Worm (Caenorhabditis elegans) whole organism, L3 larva: ENCODE results near the gene elp-1.

Experiments
- R02D3.7 ChIP-seq: fragments of 150-350 bp; optimal IDR thresholded peaks from 2 replicates; lab custom pipeline; 2014; ENCODE audit warnings: missing biosample characterization, missing genetic modification characterization
- ZK546.5 ChIP-seq: sonication (generic microtip); optimal IDR thresholded peaks from 2 replicates; lab custom pipeline; 2017; ENCODE audit warnings: missing biosample characterization, missing genetic modification characterization
- aly-2 ChIP-seq: fragments of 150-350 bp; optimal IDR thresholded peaks from 2 replicates; lab custom pipeline; 2014; ENCODE audit warnings: missing biosample characterization, missing genetic modification characterization
- ama-1 ChIP-seq: fragments of 150-350 bp; optimal IDR thresholded peaks from 2 replicates; lab custom pipeline; 2018
- ceh-16 ChIP-seq: sonication (generic microtip); optimal IDR thresholded peaks from 2 replicates; lab custom pipeline; 2017; ENCODE audit warnings: missing biosample characterization, missing genetic modification characterization
- ceh-28 ChIP-seq: fragments of 150-350 bp; optimal IDR thresholded peaks from 2 replicates; lab custom pipeline; 2014; ENCODE audit warnings: missing biosample characterization, missing genetic modification reagents, missing genetic modification characterization
- ceh-82 ChIP-seq: fragments of 150-350 bp; optimal IDR thresholded peaks from 2 replicates; lab custom pipeline; 2014; ENCODE audit warnings: missing biosample characterization, missing genetic modification characterization
- ceh-9 ChIP-seq: sonication (generic microtip); optimal IDR thresholded peaks from 2 replicates; lab custom pipeline; 2018; ENCODE audit warnings: missing biosample characterization, missing genetic modification characterization
- daf-12 ChIP-seq: fragments of 150-350 bp; optimal IDR thresholded peaks from 2 replicates; lab custom pipeline; 2014; ENCODE audit warnings: missing biosample characterization, missing genetic modification reagents, missing genetic modification characterization
- egl-27 ChIP-seq: sonication (generic microtip); optimal IDR thresholded peaks from 4 replicates; lab custom pipeline; 2017; ENCODE audit warnings: missing biosample characterization, missing genetic modification reagents, missing genetic modification characterization
- egl-5 ChIP-seq: fragments of 150-350 bp; optimal IDR thresholded peaks from 2 replicates; lab custom pipeline; 2017; ENCODE audit warnings: missing biosample characterization, missing genetic modification reagents, missing genetic modification characterization, inconsistent platforms
- elt-1 ChIP-seq: fragments of 150-350 bp; optimal IDR thresholded peaks from 2 replicates; lab custom pipeline; 2014; ENCODE audit warnings: missing biosample characterization, missing genetic modification characterization
- elt-2 ChIP-seq: sonication (generic microtip); optimal IDR thresholded peaks from 2 replicates; lab custom pipeline; 2016; ENCODE audit warnings: missing genetic modification reagents, mild to moderate bottlenecking, missing genetic modification characterization, missing compliant biosample characterization
- elt-3 ChIP-seq, 3 experiments: fragments of 150-350 bp in 1 of 3; sonication (generic microtip) in 2 of 3; optimal IDR thresholded peaks; 2 replicates in 2 of 3; 4 replicates in 1 of 3; lab custom pipeline; 2014 to 2017; ENCODE audit warnings: missing biosample characterization in 3 of 3, missing genetic modification characterization in 3 of 3
- eor-1 ChIP-seq, 2 experiments: fragments of 150-350 bp; optimal IDR thresholded peaks; 2 replicates each; lab custom pipeline; 2014 to 2018; ENCODE audit warnings: missing biosample characterization in 2 of 2, missing genetic modification characterization in 2 of 2
- fkh-10 ChIP-seq: sonication (generic microtip); optimal IDR thresholded peaks from 2 replicates; lab custom pipeline; 2017; ENCODE audit warnings: missing biosample characterization, missing genetic modification reagents, missing genetic modification characterization
- fkh-2 ChIP-seq: fragments of 150-350 bp; optimal IDR thresholded peaks from 2 replicates; lab custom pipeline; 2014; ENCODE audit warnings: missing biosample characterization, missing genetic modification reagents, missing genetic modification characterization
- hmg-11 ChIP-seq: sonication (generic microtip); optimal IDR thresholded peaks from 2 replicates; lab custom pipeline; 2016; ENCODE audit warnings: missing genetic modification characterization, missing compliant biosample characterization
- jun-1 ChIP-seq: fragments of 150-350 bp; optimal IDR thresholded peaks from 2 replicates; lab custom pipeline; 2014; ENCODE audit warnings: missing biosample characterization, missing genetic modification reagents, missing genetic modification characterization
- lin-15B ChIP-seq: fragments of 150-350 bp; optimal IDR thresholded peaks from 2 replicates; lab custom pipeline; 2014; ENCODE audit warnings: missing biosample characterization, missing genetic modification characterization
- lin-39 ChIP-seq: fragments of 150-350 bp; optimal IDR thresholded peaks from 2 replicates; lab custom pipeline; 2018; ENCODE audit warnings: missing biosample characterization, missing genetic modification reagents, missing genetic modification characterization
- lsy-12 ChIP-seq: sonication (generic microtip); optimal IDR thresholded peaks from 2 replicates; lab custom pipeline; 2016; ENCODE audit warnings: mild to moderate bottlenecking, missing genetic modification characterization, missing compliant biosample characterization
- mdl-1 ChIP-seq: fragments of 150-350 bp; optimal IDR thresholded peaks from 2 replicates; lab custom pipeline; 2014; ENCODE audit warnings: missing biosample characterization, missing genetic modification characterization
- mml-1 ChIP-seq: fragments of 150-350 bp; sonication (generic microtip); optimal IDR thresholded peaks from 3 replicates; lab custom pipeline; 2014; ENCODE audit warnings: missing biosample characterization, missing genetic modification characterization
- nfya-1 ChIP-seq: sonication (generic microtip); optimal IDR thresholded peaks from 2 replicates; lab custom pipeline; 2017; ENCODE audit warnings: missing genetic modification characterization, mild to moderate bottlenecking, missing compliant biosample characterization, antibody characterized with exemption, moderate library complexity; ENCODE audit not compliant: insufficient read depth
- nhr-11 ChIP-seq: fragments of 150-350 bp; optimal IDR thresholded peaks from 2 replicates; lab custom pipeline; 2014; ENCODE audit warnings: missing biosample characterization, missing genetic modification characterization
- nhr-12 ChIP-seq: fragments of 150-350 bp; optimal IDR thresholded peaks from 2 replicates; lab custom pipeline; 2014; ENCODE audit warnings: missing biosample characterization, missing genetic modification characterization
- nhr-23 ChIP-seq: fragments of 150-350 bp; optimal IDR thresholded peaks from 2 replicates; lab custom pipeline; 2014; ENCODE audit warnings: missing biosample characterization, missing genetic modification reagents, missing genetic modification characterization
- nhr-237 ChIP-seq: fragments of 150-350 bp; optimal IDR thresholded peaks from 2 replicates; lab custom pipeline; 2014; ENCODE audit warnings: missing biosample characterization, missing genetic modification characterization
- nhr-25 ChIP-seq: sonication (generic microtip); optimal IDR thresholded peaks from 2 replicates; lab custom pipeline; 2017; ENCODE audit warnings: missing biosample characterization, missing genetic modification characterization
- nhr-28 ChIP-seq: fragments of 150-350 bp; optimal IDR thresholded peaks from 2 replicates; lab custom pipeline; 2014; ENCODE audit warnings: missing biosample characterization, missing genetic modification characterization
- nhr-43 ChIP-seq: sonication (generic microtip); optimal IDR thresholded peaks from 2 replicates; lab custom pipeline; 2016; ENCODE audit warnings: mild to moderate bottlenecking, missing genetic modification characterization, missing compliant biosample characterization; ENCODE audit not compliant: poor library complexity, severe bottlenecking
- nhr-67 ChIP-seq: fragments of 150-350 bp; optimal IDR thresholded peaks from 2 replicates; lab custom pipeline; 2014; ENCODE audit warnings: missing biosample characterization, missing genetic modification characterization
- nhr-76 ChIP-seq: fragments of 150-350 bp; sonication (generic microtip); optimal IDR thresholded peaks from 5 replicates; lab custom pipeline; 2014; ENCODE audit warnings: missing biosample characterization, missing genetic modification characterization
- nhr-77 ChIP-seq: fragments of 150-350 bp; optimal IDR thresholded peaks from 2 replicates; lab custom pipeline; 2014; ENCODE audit warnings: missing biosample characterization, missing genetic modification characterization
- pha-4 ChIP-seq: fragments of 150-350 bp; optimal IDR thresholded peaks from 2 replicates; lab custom pipeline; 2014; ENCODE audit warnings: missing biosample characterization, missing genetic modification reagents, missing genetic modification characterization
- pqm-1 ChIP-seq: fragments of 150-350 bp; optimal IDR thresholded peaks from 2 replicates; lab custom pipeline; 2017; ENCODE audit warnings: missing biosample characterization, missing genetic modification characterization, inconsistent platforms
- sea-2 ChIP-seq: fragments of 150-350 bp; sonication (generic microtip); optimal IDR thresholded peaks from 4 replicates; lab custom pipeline; 2014; ENCODE audit warnings: missing biosample characterization, missing genetic modification reagents, missing genetic modification characterization
- skn-1 ChIP-seq: fragments of 150-350 bp; optimal IDR thresholded peaks from 2 replicates; lab custom pipeline; 2014; ENCODE audit warnings: missing biosample characterization, missing genetic modification characterization
- snpc-4 ChIP-seq: fragments of 150-350 bp; optimal IDR thresholded peaks from 2 replicates; lab custom pipeline; 2014; ENCODE audit warnings: missing biosample characterization, missing genetic modification characterization
- tbx-2 ChIP-seq: sonication (generic microtip); optimal IDR thresholded peaks from 2 replicates; lab custom pipeline; 2016; ENCODE audit warnings: mild to moderate bottlenecking, missing genetic modification characterization, missing compliant biosample characterization
- unc-39 ChIP-seq: sonication (generic microtip); optimal IDR thresholded peaks from 4 replicates; lab custom pipeline; 2017; ENCODE audit warnings: missing biosample characterization, missing genetic modification characterization
- unc-62 ChIP-seq: fragments of 150-350 bp; sonication (generic microtip); optimal IDR thresholded peaks from 4 replicates; lab custom pipeline; 2014; ENCODE audit warnings: missing biosample characterization, missing genetic modification reagents, missing genetic modification characterization
- zag-1 ChIP-seq: fragments of 150-350 bp; optimal IDR thresholded peaks from 2 replicates; lab custom pipeline; 2014; ENCODE audit warnings: missing biosample characterization, missing genetic modification characterization
- ztf-11 ChIP-seq: fragments of 150-350 bp; optimal IDR thresholded peaks from 2 replicates; lab custom pipeline; 2014; ENCODE audit warnings: missing biosample characterization, missing genetic modification characterization

elp-1 gene

DNA sequence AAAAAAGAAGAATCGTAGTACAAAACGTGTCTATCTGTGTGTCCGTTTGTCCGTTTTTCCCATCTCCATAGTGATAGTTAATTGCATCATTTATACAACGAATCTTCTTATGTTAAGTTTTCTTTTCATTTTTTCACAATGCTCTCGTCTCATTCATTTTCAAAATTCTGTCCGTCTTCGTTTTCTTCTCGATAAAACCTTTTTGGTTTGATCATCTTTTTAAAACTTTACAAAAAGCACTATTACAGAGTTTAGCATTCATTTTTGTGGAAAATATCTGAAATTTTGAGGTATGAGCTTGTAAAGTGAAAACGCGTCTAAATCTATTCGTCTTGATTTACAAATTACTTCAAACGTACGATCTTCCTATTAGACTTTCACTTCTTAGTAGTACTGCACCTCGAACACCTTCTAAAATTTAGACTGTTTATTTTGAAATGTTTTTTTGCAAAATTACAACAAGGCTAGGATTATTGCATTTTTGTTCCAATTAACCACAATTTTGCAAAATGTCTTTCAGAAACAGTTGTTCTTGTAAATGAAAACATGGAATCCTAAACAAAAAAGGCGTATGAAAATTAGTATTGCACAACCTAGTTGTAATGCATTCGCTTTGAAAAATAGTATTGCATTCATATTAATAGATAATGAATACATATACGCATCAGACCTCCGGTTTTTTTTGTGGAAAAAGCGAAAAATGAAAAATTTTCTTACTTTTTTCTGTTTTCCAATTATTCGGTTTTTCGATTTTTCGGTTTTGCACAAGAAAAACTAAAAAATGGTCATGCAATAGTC lies 15.3 kb upstream of the elp-1 start:
- TF ChIP-seq elt-2 (tag; lab: Kevin White, UChicago) (peak; percentile 29), skn-1 (tag; lab: Kevin White, UChicago) (no peak), R02D3.7 (tag; lab: Kevin White, UChicago) (no peak), nhr-77 (tag; lab: Kevin White, UChicago) (no peak), ama-1 (lab: Kevin White, UChicago) (peak; percentile 1), snpc-4 (tag; lab: Kevin White, UChicago) (no peak), ceh-16 (tag; lab: Kevin White, UChicago) (no peak), unc-62 (GFP tag; lab: Kevin White, UChicago) (no peak), nfya-1 (tag; lab: Kevin White, UChicago) (no peak), nhr-12 (tag; lab: Kevin White, UChicago) (no peak), aly-2 (tag; lab: Kevin White, UChicago) (peak; percentile 53), nhr-25 (no peak), jun-1 (no peak), mdl-1 (tag; lab: Kevin White, UChicago) (no peak), pha-4 (no peak), nhr-43 (no peak), nhr-237 (tag; lab: Kevin White, UChicago) (no peak), ceh-28 (tag; lab: Kevin White, UChicago) (peak; percentile 37), tbx-2 (no peak), unc-39 (tag; lab: Kevin White, UChicago) (no peak), nhr-11 (tag; lab: Kevin White, UChicago) (no peak)
- TF ChIP-seq, all 47 proteins: peak for 4

- TF ChIP-seq R02D3.7 (tag; lab: Kevin White, UChicago) (no peak), nhr-77 (tag; lab: Kevin White, UChicago) (no peak), fkh-10 (no peak), ama-1 (lab: Kevin White, UChicago) (no peak)
- TF ChIP-seq, all 47 proteins: peak for 0
Observed at ce11 chrV:20783642-20784041, 13.7 kb upstream of the elp-1 start.

ce11 chrV:20782188-20782587 lies 12.2 kb upstream of the elp-1 start:
- no peak for TF ChIP-seq ceh-9
- no peak for TF ChIP-seq ztf-11 (tag; lab: Kevin White, UChicago)
- TF ChIP-seq eor-1 (tag; optimal IDR thresholded peaks at IDR 0.05; lab: Kevin White, UChicago), result no peak
- no peak for TF ChIP-seq daf-12
- TF ChIP-seq nhr-28 (tag; lab: Kevin White, UChicago), result no peak
- TF ChIP-seq sea-2 (GFP tag; lab: Kevin White, UChicago), result no peak
- no peak for TF ChIP-seq nhr-77 (tag; lab: Kevin White, UChicago)
- no peak for TF ChIP-seq ceh-82
- no peak for TF ChIP-seq elt-3 (tag; optimal IDR thresholded peaks at IDR 0.05; lab: Kevin White, UChicago)
- TF ChIP-seq lsy-12 (tag; lab: Kevin White, UChicago), result peak; percentile 48
- TF ChIP-seq egl-5 (tag; lab: Kevin White, UChicago), result no peak
- peak; percentile 98 for TF ChIP-seq fkh-10
- no peak for TF ChIP-seq mml-1 (tag; lab: Kevin White, UChicago)
- no peak for TF ChIP-seq zag-1 (tag; lab: Kevin White, UChicago)
- TF ChIP-seq lin-15B (tag; lab: Kevin White, UChicago), result peak; percentile 33
- TF ChIP-seq ceh-16 (tag; lab: Kevin White, UChicago), result no peak
- TF ChIP-seq unc-39 (tag; lab: Kevin White, UChicago), result no peak
- TF ChIP-seq nhr-23 (tag; lab: Kevin White, UChicago), result no peak
- TF ChIP-seq elt-2 (tag; lab: Kevin White, UChicago), result no peak
- TF ChIP-seq nhr-76 (tag; lab: Kevin White, UChicago), result no peak
- no peak for TF ChIP-seq jun-1
- TF ChIP-seq nhr-11 (tag; lab: Kevin White, UChicago), result no peak
- TF ChIP-seq fkh-2, result no peak
- TF ChIP-seq nfya-1 (tag; lab: Kevin White, UChicago), result peak; percentile 87
- TF ChIP-seq skn-1 (tag; lab: Kevin White, UChicago), result no peak
- no peak for TF ChIP-seq nhr-67 (tag; lab: Kevin White, UChicago)
- no peak for TF ChIP-seq unc-62 (GFP tag; lab: Kevin White, UChicago)
- TF ChIP-seq egl-27 (tag; lab: Kevin White, UChicago), result no peak
- peak; percentile 24 for TF ChIP-seq mdl-1 (tag; lab: Kevin White, UChicago)
- TF ChIP-seq elt-1 (tag; lab: Kevin White, UChicago), result no peak
- no peak for TF ChIP-seq tbx-2
- no peak for TF ChIP-seq nhr-12 (tag; lab: Kevin White, UChicago)
- TF ChIP-seq ceh-28 (tag; lab: Kevin White, UChicago), result peak; percentile 3
- peak; percentile 38 for TF ChIP-seq hmg-11
- no peak for TF ChIP-seq pqm-1
- TF ChIP-seq nhr-25, result no peak
- peak; percentile 33 for TF ChIP-seq lin-39 (tag; lab: Kevin White, UChicago)
- TF ChIP-seq ama-1 (lab: Kevin White, UChicago), result peak; percentile 86
- TF ChIP-seq pha-4, result no peak
- no peak for TF ChIP-seq nhr-237 (tag; lab: Kevin White, UChicago)
- no peak for TF ChIP-seq snpc-4 (tag; lab: Kevin White, UChicago)
- no peak for TF ChIP-seq ZK546.5
- TF ChIP-seq aly-2 (tag; lab: Kevin White, UChicago), result no peak
